Worm (Caenorhabditis elegans) whole organism, late embryonic: ENCODE data around the gene Y102E9.3.

ENCODE experiments used
- K02D7.2 ChIP-seq: sonication (generic microtip); optimal IDR thresholded peaks from 2 replicates; lab custom pipeline; 2017; ENCODE audit warnings: mild to moderate bottlenecking, missing genetic modification characterization, missing compliant biosample characterization
- ceh-14 ChIP-seq: sonication (generic microtip); optimal IDR thresholded peaks from 2 replicates; lab custom pipeline; 2016; ENCODE audit warnings: missing genotype, missing genetic modification characterization, missing compliant biosample characterization
- che-1 ChIP-seq: sonication (generic microtip); optimal IDR thresholded peaks from 2 replicates; lab custom pipeline; 2016; ENCODE audit warnings: mild to moderate bottlenecking, missing genetic modification characterization, missing compliant biosample characterization
- dmd-4 ChIP-seq: sonication (generic microtip); optimal IDR thresholded peaks from 2 replicates; lab custom pipeline; 2016; ENCODE audit warnings: borderline replicate concordance, missing genetic modification characterization, missing compliant biosample characterization
- elt-4 ChIP-seq: sonication (generic microtip); optimal IDR thresholded peaks from 2 replicates; lab custom pipeline; 2016; ENCODE audit warnings: missing genetic modification characterization, missing compliant biosample characterization
- ets-4 ChIP-seq: sonication (generic microtip); optimal IDR thresholded peaks from 2 replicates; lab custom pipeline; 2016; ENCODE audit warnings: missing genetic modification characterization, missing compliant biosample characterization
- eyg-1 ChIP-seq: sonication (generic microtip); optimal IDR thresholded peaks from 2 replicates; lab custom pipeline; 2016; ENCODE audit warnings: missing genotype, missing genetic modification characterization, missing compliant biosample characterization
- hlh-13 ChIP-seq: fragments of 200-800 bp; sonication (Bioruptor generic); optimal IDR thresholded peaks from 2 replicates; lab custom pipeline; 2018; ENCODE audit warnings: mild to moderate bottlenecking, missing genetic modification characterization, missing compliant biosample characterization
- hlh-30 ChIP-seq: sonication (generic microtip); optimal IDR thresholded peaks from 2 replicates; lab custom pipeline; 2017; ENCODE audit warnings: antibody characterized with exemption, missing genetic modification characterization, missing compliant biosample characterization; ENCODE audit not compliant: insufficient read depth
- lim-6 ChIP-seq: sonication (generic microtip); optimal IDR thresholded peaks from 2 replicates; lab custom pipeline; 2016; ENCODE audit warnings: missing genetic modification characterization, missing compliant biosample characterization
- nfya-1 ChIP-seq: sonication (generic microtip); optimal IDR thresholded peaks from 2 replicates; lab custom pipeline; 2017; ENCODE audit warnings: missing genetic modification characterization, mild to moderate bottlenecking, missing compliant biosample characterization, antibody characterized with exemption, moderate library complexity
- tbx-7 ChIP-seq: sonication (generic microtip); optimal IDR thresholded peaks from 2 replicates; lab custom pipeline; 2016; ENCODE audit warnings: missing genotype, missing genetic modification characterization, missing compliant biosample characterization

ce11 chrIII:6713266-6713665 is 21.1 kb downstream of the Y102E9.3 start, which contains the start of gene F37A4.4:
- TF ChIP-seq che-1 (tag; lab: Kevin White, UChicago) (no peak), hlh-30 (tag; lab: Kevin White, UChicago) (no peak), K02D7.2 (tag; lab: Kevin White, UChicago) (no peak), lim-6 (no peak), hlh-13 (GFP tag; lab: Kevin White, UChicago) (no peak), nfya-1 (tag; lab: Kevin White, UChicago) (no peak), eyg-1 (tag; lab: Kevin White, UChicago) (no peak), tbx-7 (tag; lab: Kevin White, UChicago) (no peak), ets-4 (tag; lab: Kevin White, UChicago) (no peak), elt-4 (tag; lab: Kevin White, UChicago) (no peak), ceh-14 (no peak), dmd-4 (tag; lab: Kevin White, UChicago) (no peak)
